Worm (Caenorhabditis elegans) whole organism, mixed stage, embryonic: ENCODE measurements around the gene hpo-10.
A peak's percentile ranks its signal among the peaks of the same experiment; 100 is the strongest.

ENCODE experiments used
- M03D4.4 ChIP-seq: sonication (generic microtip); optimal IDR thresholded peaks from 2 replicates; lab custom pipeline; 2017; ENCODE audit warnings: mild to moderate bottlenecking, missing genetic modification characterization, missing compliant biosample characterization
- bed-3 ChIP-seq: fragments of 200-800 bp; sonication (Bioruptor generic); optimal IDR thresholded peaks from 3 replicates; lab custom pipeline; 2018; ENCODE audit warnings: mild to moderate bottlenecking, missing genetic modification characterization, moderate library complexity, missing compliant biosample characterization
- blmp-1 ChIP-seq: fragments of 150-350 bp; optimal IDR thresholded peaks from 2 replicates; lab custom pipeline; 2014; ENCODE audit warnings: missing biosample characterization, missing genetic modification characterization
- ceh-39 ChIP-seq: fragments of 150-350 bp; optimal IDR thresholded peaks from 2 replicates; lab custom pipeline; 2014; ENCODE audit warnings: missing biosample characterization, missing genetic modification characterization
- ceh-43 ChIP-seq: fragments of 200-800 bp; sonication (Bioruptor generic); optimal IDR thresholded peaks from 2 replicates; lab custom pipeline; 2018; ENCODE audit warnings: mild to moderate bottlenecking, missing genetic modification characterization, moderate library complexity, missing compliant biosample characterization
- ceh-83 ChIP-seq: fragments of 200-800 bp; sonication (Bioruptor generic); optimal IDR thresholded peaks from 2 replicates; lab custom pipeline; 2018; ENCODE audit warnings: mild to moderate bottlenecking, missing genetic modification characterization, missing compliant biosample characterization
- ces-1 ChIP-seq: fragments of 150-350 bp; optimal IDR thresholded peaks from 2 replicates; lab custom pipeline; 2014; ENCODE audit warnings: missing biosample characterization, missing genetic modification reagents, missing genetic modification characterization
- cnd-1 ChIP-seq: fragments of 200-800 bp; sonication (Bioruptor generic); optimal IDR thresholded peaks from 2 replicates; lab custom pipeline; 2018; ENCODE audit warnings: mild to moderate bottlenecking, missing genetic modification characterization, missing compliant biosample characterization
- drap-1 ChIP-seq: fragments of 200-800 bp; sonication (Bioruptor generic); optimal IDR thresholded peaks from 3 replicates; lab custom pipeline; 2018; ENCODE audit warnings: mild to moderate bottlenecking, missing genetic modification characterization, missing compliant biosample characterization
- elt-1 ChIP-seq: sonication (generic microtip); optimal IDR thresholded peaks from 2 replicates; lab custom pipeline; 2017; ENCODE audit warnings: missing genetic modification characterization, mild to moderate bottlenecking, missing compliant biosample characterization, antibody characterized with exemption, moderate library complexity, borderline replicate concordance; ENCODE audit not compliant: insufficient read depth
- elt-3 ChIP-seq: fragments of 150-350 bp; optimal IDR thresholded peaks from 2 replicates; lab custom pipeline; 2014; ENCODE audit warnings: missing biosample characterization, missing genetic modification characterization
- flh-1 ChIP-seq: fragments of 200-800 bp; sonication (Bioruptor generic); optimal IDR thresholded peaks from 2 replicates; lab custom pipeline; 2018; ENCODE audit warnings: mild to moderate bottlenecking, missing genetic modification characterization, moderate library complexity, missing compliant biosample characterization
- ham-2 ChIP-seq: fragments of 200-800 bp; sonication (Bioruptor generic); optimal IDR thresholded peaks from 2 replicates; lab custom pipeline; 2018; ENCODE audit warnings: mild to moderate bottlenecking, missing genetic modification characterization, missing compliant biosample characterization
- hlh-1 ChIP-seq: fragments of 150-350 bp; optimal IDR thresholded peaks from 2 replicates; lab custom pipeline; 2014; ENCODE audit warnings: missing biosample characterization, missing genetic modification reagents, missing genetic modification characterization
- lin-13 ChIP-seq: fragments of 150-350 bp; optimal IDR thresholded peaks from 2 replicates; lab custom pipeline; 2014; ENCODE audit warnings: missing biosample characterization, missing genetic modification characterization
- lin-32 ChIP-seq: fragments of 200-800 bp; sonication (Bioruptor generic); optimal IDR thresholded peaks from 2 replicates; lab custom pipeline; 2018; ENCODE audit warnings: mild to moderate bottlenecking, missing genetic modification characterization, missing compliant biosample characterization
- lsy-2 ChIP-seq: fragments of 150-350 bp; optimal IDR thresholded peaks from 2 replicates; lab custom pipeline; 2014; ENCODE audit warnings: missing biosample characterization, missing genetic modification characterization
- mab-5 ChIP-seq: fragments of 150-350 bp; optimal IDR thresholded peaks from 2 replicates; lab custom pipeline; 2014; ENCODE audit warnings: missing biosample characterization, missing genetic modification characterization
- mep-1 ChIP-seq: fragments of 150-350 bp; optimal IDR thresholded peaks from 2 replicates; lab custom pipeline; 2017; ENCODE audit warnings: missing biosample characterization, missing genetic modification reagents, missing genetic modification characterization, inconsistent platforms
- mls-2 ChIP-seq: sonication (generic microtip); optimal IDR thresholded peaks from 2 replicates; lab custom pipeline; 2016; ENCODE audit warnings: mild to moderate bottlenecking, missing genetic modification characterization, moderate library complexity, missing compliant biosample characterization
- nhr-12 ChIP-seq: fragments of 150-350 bp; optimal IDR thresholded peaks from 2 replicates; lab custom pipeline; 2014; ENCODE audit warnings: missing biosample characterization, missing genetic modification characterization
- nhr-2 ChIP-seq: fragments of 150-350 bp; optimal IDR thresholded peaks from 2 replicates; lab custom pipeline; 2014; ENCODE audit warnings: missing biosample characterization, missing genetic modification characterization
- nhr-237 ChIP-seq: fragments of 150-350 bp; optimal IDR thresholded peaks from 2 replicates; lab custom pipeline; 2014; ENCODE audit warnings: missing biosample characterization, missing genetic modification characterization
- nhr-28 ChIP-seq: fragments of 150-350 bp; optimal IDR thresholded peaks from 2 replicates; lab custom pipeline; 2014; ENCODE audit warnings: missing biosample characterization, missing genetic modification characterization
- nhr-76 ChIP-seq: sonication (generic microtip); optimal IDR thresholded peaks from 2 replicates; lab custom pipeline; 2017; ENCODE audit warnings: missing biosample characterization, missing genetic modification characterization
- pha-4 ChIP-seq: fragments of 150-350 bp; optimal IDR thresholded peaks from 2 replicates; lab custom pipeline; 2018; ENCODE audit warnings: missing biosample characterization, missing genetic modification reagents, missing genetic modification characterization
- sem-2 ChIP-seq: fragments of 200-800 bp; sonication (Bioruptor generic); optimal IDR thresholded peaks from 2 replicates; lab custom pipeline; 2018; ENCODE audit warnings: mild to moderate bottlenecking, missing genetic modification characterization, missing compliant biosample characterization
- snpc-4 ChIP-seq: fragments of 150-350 bp; optimal IDR thresholded peaks from 2 replicates; lab custom pipeline; 2014; ENCODE audit warnings: missing biosample characterization, missing genetic modification characterization
- sptf-1 ChIP-seq: sonication (generic microtip); optimal IDR thresholded peaks from 2 replicates; lab custom pipeline; 2017; ENCODE audit warnings: mild to moderate bottlenecking, missing genetic modification characterization, moderate library complexity, missing compliant biosample characterization
- tbx-8 ChIP-seq: fragments of 200-800 bp; sonication (Bioruptor generic); optimal IDR thresholded peaks from 2 replicates; lab custom pipeline; 2018; ENCODE audit warnings: mild to moderate bottlenecking, missing genetic modification characterization, moderate library complexity, missing compliant biosample characterization
- unc-120 ChIP-seq: sonication (generic microtip); optimal IDR thresholded peaks from 2 replicates; lab custom pipeline; 2017; ENCODE audit warnings: missing genetic modification characterization, missing compliant biosample characterization; ENCODE audit not compliant: poor library complexity, severe bottlenecking
- unc-39 ChIP-seq: fragments of 150-350 bp; optimal IDR thresholded peaks from 2 replicates; lab custom pipeline; 2014; ENCODE audit warnings: missing biosample characterization, missing genetic modification characterization
- unc-62 ChIP-seq: fragments of 150-350 bp; optimal IDR thresholded peaks from 2 replicates; lab custom pipeline; 2014; ENCODE audit warnings: missing biosample characterization, missing genetic modification reagents, missing genetic modification characterization
- zip-8 ChIP-seq: fragments of 150-350 bp; optimal IDR thresholded peaks from 2 replicates; lab custom pipeline; 2014; ENCODE audit warnings: missing biosample characterization, missing genetic modification characterization
- ztf-11 ChIP-seq: fragments of 150-350 bp; optimal IDR thresholded peaks from 2 replicates; lab custom pipeline; 2014; ENCODE audit warnings: missing biosample characterization, missing genetic modification characterization

Gene hpo-10

DNA sequence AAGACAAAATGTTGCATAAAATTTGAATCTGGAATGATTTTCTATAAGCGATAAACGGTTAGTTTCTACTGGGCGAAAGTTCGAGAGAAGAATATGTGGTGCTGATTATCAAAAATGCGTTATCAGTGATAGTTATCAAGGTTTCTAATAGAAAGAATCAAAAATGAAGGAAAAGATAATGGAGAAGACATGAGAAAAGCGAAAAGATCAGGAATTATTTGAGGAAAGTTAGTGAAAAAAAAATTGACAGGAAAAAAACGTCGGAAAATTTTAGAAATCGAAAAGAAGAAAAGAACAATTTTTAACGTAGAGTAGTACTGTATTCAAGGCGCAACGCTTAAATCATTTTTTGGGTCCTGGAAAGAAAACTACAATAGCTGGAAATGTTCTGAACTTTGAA lies 15.5 kb upstream of the hpo-10 start, which contains the start of gene dnpp-1:
TSS of gene dnpp-1 (minus strand) at position 30 of the 400 bp plus-strand sequence.
- TF ChIP-seq zip-8 (tag; lab: Kevin White, UChicago) (no peak), tbx-8 (GFP tag; lab: Kevin White, UChicago) (no peak), sptf-1 (tag; lab: Kevin White, UChicago) (no peak), blmp-1 (tag; lab: Kevin White, UChicago) (no peak), ztf-11 (tag; lab: Kevin White, UChicago) (no peak), ces-1 (GFP tag; lab: Kevin White, UChicago) (no peak), cnd-1 (no peak), mls-2 (tag; lab: Kevin White, UChicago) (no peak), unc-120 (tag; lab: Kevin White, UChicago) (no peak)

DNA sequence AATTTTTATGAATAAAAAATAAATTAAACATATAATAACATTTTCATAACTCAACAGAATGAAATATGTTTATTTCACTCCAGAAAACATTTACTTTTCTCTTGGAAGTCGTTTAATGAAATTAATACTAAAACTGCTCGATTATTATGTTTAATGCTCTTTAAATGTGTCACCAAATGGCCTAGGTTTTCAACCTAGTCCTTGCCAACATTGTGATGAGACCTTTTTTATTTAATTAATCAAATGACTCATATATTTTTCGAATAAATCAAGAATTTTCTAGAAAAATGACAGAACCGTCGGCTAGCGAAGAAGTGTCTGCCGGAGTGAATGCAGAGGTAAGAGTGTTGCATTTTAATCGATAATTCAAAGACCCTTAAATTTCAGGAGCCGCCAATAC lies 15.0 kb upstream of the hpo-10 start, which contains the start of gene rabn-5:
TSS of gene rabn-5 (plus strand) at position 284 of the 400 bp plus-strand sequence.
- TF ChIP-seq ces-1 (GFP tag; lab: Kevin White, UChicago) (peak; percentile 80), lsy-2 (tag; lab: Kevin White, UChicago) (no peak)

DNA sequence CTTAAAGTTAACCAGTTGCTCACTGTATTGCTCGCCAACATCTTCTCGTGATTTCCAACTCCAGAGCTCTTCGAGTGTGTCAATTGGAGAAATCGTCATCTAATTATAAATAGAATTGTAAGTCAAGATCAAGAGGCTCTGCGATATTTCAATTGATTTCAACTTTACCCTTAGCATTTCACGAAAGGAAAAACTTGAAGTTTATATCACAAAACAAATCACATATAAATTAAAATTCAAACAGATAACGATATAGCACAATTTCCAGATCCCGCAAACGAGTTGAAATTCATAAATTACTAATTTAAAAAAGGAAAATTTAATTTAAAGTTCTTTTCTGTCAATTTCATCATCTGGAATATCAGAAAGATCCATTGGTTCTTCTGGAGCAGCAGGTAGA lies 10.9 kb upstream of the hpo-10 start, which contains the start of gene eng-1:
TSS of gene eng-1 (minus strand) at position 101 of the 400 bp plus-strand sequence.
- TF ChIP-seq lin-32 (GFP tag; lab: Kevin White, UChicago), result no peak
- TF ChIP-seq cnd-1, result no peak
- TF ChIP-seq mep-1, result no peak
- no peak for TF ChIP-seq ceh-83 (GFP tag; lab: Kevin White, UChicago)
- no peak for TF ChIP-seq hlh-1 (tag; lab: Kevin White, UChicago)
- TF ChIP-seq sem-2, result no peak
- TF ChIP-seq pha-4 (tag; lab: Kevin White, UChicago), result no peak
- TF ChIP-seq elt-3 (tag; lab: Kevin White, UChicago), result no peak
- no peak for TF ChIP-seq zip-8 (tag; lab: Kevin White, UChicago)
- TF ChIP-seq nhr-28 (tag; lab: Kevin White, UChicago), result no peak
- no peak for TF ChIP-seq bed-3
- TF ChIP-seq ceh-43, result no peak
- no peak for TF ChIP-seq snpc-4 (tag; lab: Kevin White, UChicago)
- TF ChIP-seq sptf-1 (tag; lab: Kevin White, UChicago), result no peak
- no peak for TF ChIP-seq ham-2 (GFP tag; lab: Kevin White, UChicago)
- no peak for TF ChIP-seq mab-5 (tag; lab: Kevin White, UChicago)
- no peak for TF ChIP-seq ces-1 (GFP tag; lab: Kevin White, UChicago)

DNA sequence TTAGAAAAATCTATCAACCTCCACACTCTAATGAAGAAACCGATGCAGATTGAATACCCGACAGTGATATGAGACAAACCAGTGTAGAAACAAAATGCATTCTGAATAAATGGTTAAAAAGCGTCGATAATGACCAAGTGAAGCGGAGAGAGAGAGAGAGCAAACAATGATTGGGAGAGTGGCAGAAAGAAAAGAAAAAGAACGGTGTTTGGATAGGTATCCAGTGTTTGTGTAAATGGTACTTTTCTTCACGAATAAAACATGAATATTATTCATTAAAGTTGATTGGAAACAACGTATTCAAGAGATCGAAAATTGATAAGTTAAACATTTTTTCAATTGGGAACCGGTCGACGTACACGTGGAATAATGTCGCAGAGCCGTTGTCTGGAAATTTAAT lies 9.9 kb upstream of the hpo-10 start, which contains the start of gene F01F1.15:
TSS of gene F01F1.15 (minus strand) at position 101 of the 400 bp plus-strand sequence.
- TF ChIP-seq hlh-1 (tag; lab: Kevin White, UChicago) (no peak), mep-1 (no peak)
- TF ChIP-seq, all 35 proteins: peak for 0

DNA sequence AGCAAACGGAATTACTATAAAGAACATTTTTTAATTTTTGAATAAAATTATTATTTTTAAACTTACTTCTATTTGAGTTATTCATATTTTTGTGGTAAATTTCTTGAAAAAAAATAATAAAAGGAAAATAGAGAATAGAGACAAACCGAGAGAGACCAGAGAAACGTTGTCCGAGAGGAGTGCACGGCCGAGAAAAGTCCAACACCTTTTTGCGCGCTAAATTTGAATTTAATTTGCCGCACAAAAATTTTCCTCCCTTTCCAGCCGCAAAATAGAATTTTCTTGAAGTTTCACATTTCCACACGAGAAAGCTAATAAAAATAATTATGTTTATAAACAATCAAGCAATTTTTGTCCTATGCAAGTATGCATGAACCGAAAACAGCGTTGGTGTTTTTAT lies 7.5 kb upstream of the hpo-10 start, which contains the start of the genes F01F1.11 and F01F1.3:
TSS of gene F01F1.11 (minus strand) at position 118 of the 400 bp plus-strand sequence.
TSS of gene F01F1.3 (plus strand) at position 179 of the 400 bp plus-strand sequence.
- TF ChIP-seq ces-1 (GFP tag; lab: Kevin White, UChicago) (peak; percentile 58), tbx-8 (GFP tag; lab: Kevin White, UChicago) (no peak), ztf-11 (tag; lab: Kevin White, UChicago) (no peak), pha-4 (tag; lab: Kevin White, UChicago) (peak; percentile 20), nhr-237 (tag; lab: Kevin White, UChicago) (peak; percentile 39), hlh-1 (tag; lab: Kevin White, UChicago) (peak; percentile 6), mls-2 (tag; lab: Kevin White, UChicago) (no peak), lin-13 (tag; lab: Kevin White, UChicago) (no peak), cnd-1 (no peak), unc-62 (GFP tag; lab: Kevin White, UChicago) (no peak), sptf-1 (tag; lab: Kevin White, UChicago) (peak; percentile 34), unc-120 (tag; lab: Kevin White, UChicago) (no peak), nhr-28 (tag; lab: Kevin White, UChicago) (no peak), elt-1 (tag; lab: Kevin White, UChicago) (no peak), zip-8 (tag; lab: Kevin White, UChicago) (no peak), snpc-4 (tag; lab: Kevin White, UChicago) (no peak), ceh-39 (tag; lab: Kevin White, UChicago) (no peak), M03D4.4 (tag; lab: Kevin White, UChicago) (no peak), lin-32 (GFP tag; lab: Kevin White, UChicago) (no peak), flh-1 (no peak), nhr-12 (tag; lab: Kevin White, UChicago) (no peak), nhr-2 (tag; lab: Kevin White, UChicago) (no peak), unc-39 (tag; lab: Kevin White, UChicago) (no peak), blmp-1 (tag; lab: Kevin White, UChicago) (no peak), bed-3 (no peak), sem-2 (no peak), elt-3 (tag; lab: Kevin White, UChicago) (no peak), ceh-43 (no peak), ceh-83 (GFP tag; lab: Kevin White, UChicago) (no peak), mep-1 (peak; percentile 31), nhr-76 (tag; lab: Kevin White, UChicago) (no peak), lsy-2 (tag; lab: Kevin White, UChicago) (peak; percentile 58), mab-5 (tag; lab: Kevin White, UChicago) (no peak), drap-1 (no peak), ham-2 (GFP tag; lab: Kevin White, UChicago) (no peak)
